Worm (Caenorhabditis elegans) whole organism, L3 larva: ENCODE results near the gene C14F11.4.

Experiments used
- R02D3.7 ChIP-seq: fragments of 150-350 bp; optimal IDR thresholded peaks from 2 replicates; lab custom pipeline; 2014; ENCODE audit warnings: missing biosample characterization, missing genetic modification characterization
- ZK546.5 ChIP-seq: sonication (generic microtip); optimal IDR thresholded peaks from 2 replicates; lab custom pipeline; 2017; ENCODE audit warnings: missing biosample characterization, missing genetic modification characterization
- ama-1 ChIP-seq: fragments of 150-350 bp; optimal IDR thresholded peaks from 2 replicates; lab custom pipeline; 2018
- ceh-16 ChIP-seq: sonication (generic microtip); optimal IDR thresholded peaks from 2 replicates; lab custom pipeline; 2017; ENCODE audit warnings: missing biosample characterization, missing genetic modification characterization
- ceh-28 ChIP-seq: fragments of 150-350 bp; optimal IDR thresholded peaks from 2 replicates; lab custom pipeline; 2014; ENCODE audit warnings: missing biosample characterization, missing genetic modification reagents, missing genetic modification characterization
- ceh-82 ChIP-seq: fragments of 150-350 bp; optimal IDR thresholded peaks from 2 replicates; lab custom pipeline; 2014; ENCODE audit warnings: missing biosample characterization, missing genetic modification characterization
- daf-12 ChIP-seq: fragments of 150-350 bp; optimal IDR thresholded peaks from 2 replicates; lab custom pipeline; 2014; ENCODE audit warnings: missing biosample characterization, missing genetic modification reagents, missing genetic modification characterization
- egl-27 ChIP-seq: sonication (generic microtip); optimal IDR thresholded peaks from 4 replicates; lab custom pipeline; 2017; ENCODE audit warnings: missing biosample characterization, missing genetic modification reagents, missing genetic modification characterization
- egl-5 ChIP-seq: fragments of 150-350 bp; optimal IDR thresholded peaks from 2 replicates; lab custom pipeline; 2017; ENCODE audit warnings: missing biosample characterization, missing genetic modification reagents, missing genetic modification characterization, inconsistent platforms
- elt-1 ChIP-seq: fragments of 150-350 bp; optimal IDR thresholded peaks from 2 replicates; lab custom pipeline; 2014; ENCODE audit warnings: missing biosample characterization, missing genetic modification characterization
- elt-2 ChIP-seq: sonication (generic microtip); optimal IDR thresholded peaks from 2 replicates; lab custom pipeline; 2016; ENCODE audit warnings: missing genetic modification reagents, mild to moderate bottlenecking, missing genetic modification characterization, missing compliant biosample characterization
- elt-3 ChIP-seq, 3 experiments: fragments of 150-350 bp in 1 of 3; sonication (generic microtip) in 2 of 3; optimal IDR thresholded peaks; 2 replicates in 2 of 3; 4 replicates in 1 of 3; lab custom pipeline; 2014 to 2017; ENCODE audit warnings: missing biosample characterization in 3 of 3, missing genetic modification characterization in 3 of 3
- eor-1 ChIP-seq, 2 experiments: fragments of 150-350 bp; optimal IDR thresholded peaks; 2 replicates each; lab custom pipeline; 2014 to 2018; ENCODE audit warnings: missing biosample characterization in 2 of 2, missing genetic modification characterization in 2 of 2
- fkh-10 ChIP-seq: sonication (generic microtip); optimal IDR thresholded peaks from 2 replicates; lab custom pipeline; 2017; ENCODE audit warnings: missing biosample characterization, missing genetic modification reagents, missing genetic modification characterization
- fkh-2 ChIP-seq: fragments of 150-350 bp; optimal IDR thresholded peaks from 2 replicates; lab custom pipeline; 2014; ENCODE audit warnings: missing biosample characterization, missing genetic modification reagents, missing genetic modification characterization
- fos-1 ChIP-seq: fragments of 150-350 bp; optimal IDR thresholded peaks from 2 replicates; lab custom pipeline; 2014; ENCODE audit warnings: missing biosample characterization, missing genetic modification characterization
- hmg-11 ChIP-seq: sonication (generic microtip); optimal IDR thresholded peaks from 2 replicates; lab custom pipeline; 2016; ENCODE audit warnings: missing genetic modification characterization, missing compliant biosample characterization
- jun-1 ChIP-seq: fragments of 150-350 bp; optimal IDR thresholded peaks from 2 replicates; lab custom pipeline; 2014; ENCODE audit warnings: missing biosample characterization, missing genetic modification reagents, missing genetic modification characterization
- lin-15B ChIP-seq: fragments of 150-350 bp; optimal IDR thresholded peaks from 2 replicates; lab custom pipeline; 2014; ENCODE audit warnings: missing biosample characterization, missing genetic modification characterization
- lin-39 ChIP-seq: fragments of 150-350 bp; optimal IDR thresholded peaks from 2 replicates; lab custom pipeline; 2018; ENCODE audit warnings: missing biosample characterization, missing genetic modification reagents, missing genetic modification characterization
- lsy-12 ChIP-seq: sonication (generic microtip); optimal IDR thresholded peaks from 2 replicates; lab custom pipeline; 2016; ENCODE audit warnings: mild to moderate bottlenecking, missing genetic modification characterization, missing compliant biosample characterization
- mdl-1 ChIP-seq: fragments of 150-350 bp; optimal IDR thresholded peaks from 2 replicates; lab custom pipeline; 2014; ENCODE audit warnings: missing biosample characterization, missing genetic modification characterization
- mml-1 ChIP-seq: fragments of 150-350 bp; sonication (generic microtip); optimal IDR thresholded peaks from 3 replicates; lab custom pipeline; 2014; ENCODE audit warnings: missing biosample characterization, missing genetic modification characterization
- nfya-1 ChIP-seq: sonication (generic microtip); optimal IDR thresholded peaks from 2 replicates; lab custom pipeline; 2017; ENCODE audit warnings: missing genetic modification characterization, mild to moderate bottlenecking, missing compliant biosample characterization, antibody characterized with exemption, moderate library complexity; ENCODE audit not compliant: insufficient read depth
- nhr-11 ChIP-seq: fragments of 150-350 bp; optimal IDR thresholded peaks from 2 replicates; lab custom pipeline; 2014; ENCODE audit warnings: missing biosample characterization, missing genetic modification characterization
- nhr-12 ChIP-seq: fragments of 150-350 bp; optimal IDR thresholded peaks from 2 replicates; lab custom pipeline; 2014; ENCODE audit warnings: missing biosample characterization, missing genetic modification characterization
- nhr-23 ChIP-seq: fragments of 150-350 bp; optimal IDR thresholded peaks from 2 replicates; lab custom pipeline; 2014; ENCODE audit warnings: missing biosample characterization, missing genetic modification reagents, missing genetic modification characterization
- nhr-237 ChIP-seq: fragments of 150-350 bp; optimal IDR thresholded peaks from 2 replicates; lab custom pipeline; 2014; ENCODE audit warnings: missing biosample characterization, missing genetic modification characterization
- nhr-25 ChIP-seq: sonication (generic microtip); optimal IDR thresholded peaks from 2 replicates; lab custom pipeline; 2017; ENCODE audit warnings: missing biosample characterization, missing genetic modification characterization
- nhr-28 ChIP-seq: fragments of 150-350 bp; optimal IDR thresholded peaks from 2 replicates; lab custom pipeline; 2014; ENCODE audit warnings: missing biosample characterization, missing genetic modification characterization
- nhr-43 ChIP-seq: sonication (generic microtip); optimal IDR thresholded peaks from 2 replicates; lab custom pipeline; 2016; ENCODE audit warnings: mild to moderate bottlenecking, missing genetic modification characterization, missing compliant biosample characterization; ENCODE audit not compliant: poor library complexity, severe bottlenecking
- nhr-67 ChIP-seq: fragments of 150-350 bp; optimal IDR thresholded peaks from 2 replicates; lab custom pipeline; 2014; ENCODE audit warnings: missing biosample characterization, missing genetic modification characterization
- nhr-76 ChIP-seq: fragments of 150-350 bp; sonication (generic microtip); optimal IDR thresholded peaks from 5 replicates; lab custom pipeline; 2014; ENCODE audit warnings: missing biosample characterization, missing genetic modification characterization
- nhr-77 ChIP-seq: fragments of 150-350 bp; optimal IDR thresholded peaks from 2 replicates; lab custom pipeline; 2014; ENCODE audit warnings: missing biosample characterization, missing genetic modification characterization
- sea-2 ChIP-seq: fragments of 150-350 bp; sonication (generic microtip); optimal IDR thresholded peaks from 4 replicates; lab custom pipeline; 2014; ENCODE audit warnings: missing biosample characterization, missing genetic modification reagents, missing genetic modification characterization
- skn-1 ChIP-seq: fragments of 150-350 bp; optimal IDR thresholded peaks from 2 replicates; lab custom pipeline; 2014; ENCODE audit warnings: missing biosample characterization, missing genetic modification characterization
- snpc-4 ChIP-seq: fragments of 150-350 bp; optimal IDR thresholded peaks from 2 replicates; lab custom pipeline; 2014; ENCODE audit warnings: missing biosample characterization, missing genetic modification characterization
- tbx-2 ChIP-seq: sonication (generic microtip); optimal IDR thresholded peaks from 2 replicates; lab custom pipeline; 2016; ENCODE audit warnings: mild to moderate bottlenecking, missing genetic modification characterization, missing compliant biosample characterization
- unc-39 ChIP-seq: sonication (generic microtip); optimal IDR thresholded peaks from 4 replicates; lab custom pipeline; 2017; ENCODE audit warnings: missing biosample characterization, missing genetic modification characterization
- unc-62 ChIP-seq: fragments of 150-350 bp; sonication (generic microtip); optimal IDR thresholded peaks from 4 replicates; lab custom pipeline; 2014; ENCODE audit warnings: missing biosample characterization, missing genetic modification reagents, missing genetic modification characterization
- zag-1 ChIP-seq: fragments of 150-350 bp; optimal IDR thresholded peaks from 2 replicates; lab custom pipeline; 2014; ENCODE audit warnings: missing biosample characterization, missing genetic modification characterization
- ztf-11 ChIP-seq: fragments of 150-350 bp; optimal IDR thresholded peaks from 2 replicates; lab custom pipeline; 2014; ENCODE audit warnings: missing biosample characterization, missing genetic modification characterization
- ztf-4 ChIP-seq: fragments of 150-350 bp; optimal IDR thresholded peaks from 2 replicates; lab custom pipeline; 2014; ENCODE audit warnings: missing biosample characterization, missing genetic modification characterization

The C14F11.4 gene

DNA sequence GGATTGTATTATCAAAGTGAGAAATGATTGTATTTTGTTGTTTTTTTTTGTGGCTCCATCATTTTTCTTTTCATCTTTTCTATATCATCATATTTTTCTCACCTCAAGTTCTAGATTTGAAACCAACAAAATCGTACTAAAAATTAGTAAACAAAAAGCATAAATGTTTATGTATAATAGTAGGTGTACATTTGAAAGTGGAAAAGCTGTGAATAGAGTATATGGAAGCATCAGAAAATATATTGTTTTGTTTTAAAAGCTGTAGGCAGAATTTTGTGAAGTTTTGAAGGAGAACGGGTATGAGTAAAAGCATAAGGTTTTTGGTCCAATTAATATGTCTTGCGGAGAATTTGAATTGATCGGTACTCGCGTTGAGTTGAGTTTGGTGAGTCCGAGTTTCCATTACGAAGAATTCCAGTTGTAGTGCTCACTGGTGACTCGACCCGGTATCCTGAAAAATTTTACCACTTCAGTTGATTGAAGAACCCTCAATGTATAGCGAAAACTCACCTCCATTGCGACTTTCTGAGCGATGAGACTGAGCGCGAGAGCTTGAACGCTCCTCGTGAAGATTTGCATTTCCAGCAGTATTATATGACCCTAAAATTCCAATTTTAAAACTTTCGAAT is at the start of gene C14F11.4:
TSS of gene C14F11.4 (minus strand) at position 51 of the 629 bp plus-strand sequence.
- TF ChIP-seq skn-1 (tag; lab: Kevin White, UChicago) (no peak), fkh-2 (no peak), nhr-67 (tag; lab: Kevin White, UChicago) (no peak), mdl-1 (tag; lab: Kevin White, UChicago) (no peak), unc-62 (GFP tag; lab: Kevin White, UChicago) (no peak), fkh-10 (GFP tag; lab: Kevin White, UChicago) (no peak)

DNA sequence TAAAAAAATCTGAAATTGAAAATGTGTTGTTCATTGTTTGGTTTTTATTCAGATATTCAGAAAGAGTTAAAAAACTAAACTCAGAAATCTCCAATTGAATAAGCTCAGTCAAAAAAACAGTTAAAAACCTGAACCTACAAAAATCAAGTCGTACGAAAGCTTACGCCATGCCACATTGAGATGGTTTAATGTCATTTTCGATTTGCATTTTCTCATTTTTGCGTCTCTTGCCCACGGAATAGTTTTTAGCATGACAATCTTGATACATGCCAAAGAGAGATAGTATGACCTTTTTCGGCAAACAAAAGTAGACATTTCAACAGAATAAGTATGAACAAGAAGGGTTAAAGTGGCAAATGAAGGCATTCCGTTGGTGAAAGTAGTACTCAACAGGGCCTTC is 48.1 kb upstream of the C14F11.4 start:
- TF ChIP-seq elt-2 (tag; lab: Kevin White, UChicago) = no peak
- TF ChIP-seq lin-39 (tag; lab: Kevin White, UChicago) = no peak
- no peak for TF ChIP-seq zag-1 (tag; lab: Kevin White, UChicago)
- TF ChIP-seq nhr-237 (tag; lab: Kevin White, UChicago) = no peak
- peak; percentile 19 for TF ChIP-seq ceh-16 (tag; lab: Kevin White, UChicago)
- TF ChIP-seq nhr-11 (tag; lab: Kevin White, UChicago) = no peak
- TF ChIP-seq fos-1 (tag; lab: Kevin White, UChicago) = no peak
- no peak for TF ChIP-seq unc-62 (GFP tag; lab: Kevin White, UChicago)
- TF ChIP-seq ceh-28 (tag; lab: Kevin White, UChicago) = no peak
- no peak for TF ChIP-seq mdl-1 (tag; lab: Kevin White, UChicago)
- TF ChIP-seq snpc-4 = no peak
- peak; percentile 69 for TF ChIP-seq ztf-4 (tag; lab: Kevin White, UChicago)
- TF ChIP-seq elt-3 (tag; optimal IDR thresholded peaks at IDR 0.05; lab: Kevin White, UChicago) = peak in 2 of 3 experiments; percentile 7 to 15
- TF ChIP-seq nhr-23 (tag; lab: Kevin White, UChicago) = no peak
- peak; percentile 91 for TF ChIP-seq nhr-25 (tag; lab: Kevin White, UChicago)
- TF ChIP-seq lin-15B (tag; lab: Kevin White, UChicago) = no peak
- no peak for TF ChIP-seq mml-1 (tag; lab: Kevin White, UChicago)
- no peak for TF ChIP-seq eor-1 (tag; optimal IDR thresholded peaks at IDR 0.05; lab: Kevin White, UChicago)
- peak; percentile 91 for TF ChIP-seq ama-1 (lab: Kevin White, UChicago)
- TF ChIP-seq ceh-82 (tag; lab: Kevin White, UChicago) = peak; percentile 18
- no peak for TF ChIP-seq tbx-2
- no peak for TF ChIP-seq nhr-67 (tag; lab: Kevin White, UChicago)
- no peak for TF ChIP-seq skn-1 (tag; lab: Kevin White, UChicago)
- TF ChIP-seq nfya-1 (tag; lab: Kevin White, UChicago) = peak; percentile 19
- TF ChIP-seq sea-2 (GFP tag; lab: Kevin White, UChicago) = no peak
- no peak for TF ChIP-seq jun-1 (tag; lab: Kevin White, UChicago)
- TF ChIP-seq nhr-77 = no peak
- no peak for TF ChIP-seq lsy-12 (tag; lab: Kevin White, UChicago)
- peak; percentile 6 for TF ChIP-seq R02D3.7 (tag; lab: Kevin White, UChicago)
- no peak for TF ChIP-seq hmg-11 (tag; lab: Kevin White, UChicago)
- TF ChIP-seq ztf-11 (tag; lab: Kevin White, UChicago) = no peak
- no peak for TF ChIP-seq egl-27 (tag; lab: Kevin White, UChicago)
- TF ChIP-seq fkh-10 (GFP tag; lab: Kevin White, UChicago) = no peak
- no peak for TF ChIP-seq egl-5 (tag; lab: Kevin White, UChicago)
- TF ChIP-seq nhr-28 (tag; lab: Kevin White, UChicago) = no peak
- peak; percentile 66 for TF ChIP-seq nhr-43
- no peak for TF ChIP-seq unc-39 (tag; lab: Kevin White, UChicago)
- no peak for TF ChIP-seq ZK546.5 (tag; lab: Kevin White, UChicago)
- TF ChIP-seq daf-12 (tag; lab: Kevin White, UChicago) = no peak
- TF ChIP-seq elt-1 (tag; lab: Kevin White, UChicago) = no peak
- no peak for TF ChIP-seq nhr-76 (tag; lab: Kevin White, UChicago)
- no peak for TF ChIP-seq nhr-12 (tag; lab: Kevin White, UChicago)
- no peak for TF ChIP-seq fkh-2
